Worm (Caenorhabditis elegans): ENCODE measurements around the gene rmd-1.

Gene rmd-1

DNA sequence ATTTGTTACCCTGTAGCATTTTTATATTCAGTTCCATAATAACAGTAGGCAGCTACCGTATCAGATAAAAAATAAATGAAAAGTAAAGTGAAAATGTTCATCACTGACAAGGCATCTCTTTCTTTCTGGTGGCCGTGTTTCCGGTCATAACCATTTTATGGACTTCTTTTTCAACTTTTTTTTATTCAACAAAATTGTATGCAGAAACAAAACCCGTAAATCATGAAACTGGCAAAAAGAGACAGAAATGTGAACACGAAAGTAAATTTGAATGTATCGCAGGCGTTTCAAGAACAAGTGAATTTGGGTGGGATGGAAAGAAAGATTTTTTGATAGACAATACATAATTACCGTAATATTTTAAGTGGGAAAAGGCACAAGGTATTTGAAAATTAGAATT lies 33.8 kb upstream of the rmd-1 start, which contains the start of gene clec-162:
Gene clec-162 (minus strand): TSS at position 101 of the 400 bp plus-strand sequence.
- TF ChIP-seq tra-4 (tag; optimal IDR thresholded peaks at IDR 0.05), result no peak
- TF ChIP-seq tbx-11 (GFP tag; IDR thresholded peaks at IDR 0.05), result no peak
- no peak for TF ChIP-seq sea-1 (GFP tag; conservative IDR thresholded peaks at IDR 0.05)
- TF ChIP-seq B0310.2 (tag; optimal IDR thresholded peaks at IDR 0.05), result no peak
- TF ChIP-seq flt-1 (GFP tag; IDR thresholded peaks at IDR 0.05), result no peak
- TF ChIP-seq hmbx-1 (tag; optimal IDR thresholded peaks at IDR 0.05), result no peak
- no peak for TF ChIP-seq scrt-1 (GFP tag; IDR thresholded peaks at IDR 0.05)
- no peak for TF ChIP-seq ama-1 (optimal IDR thresholded peaks at IDR 0.05)
- no peak for TF ChIP-seq ceh-13 (GFP tag; optimal IDR thresholded peaks at IDR 0.05)
- no peak for TF ChIP-seq ceh-36 (tag; optimal IDR thresholded peaks at IDR 0.05)
- TF ChIP-seq aly-1 (tag; optimal IDR thresholded peaks at IDR 0.05), result no peak

ce11 chrIII:9727439-9727838 lies 31.5 kb upstream of the rmd-1 start, which contains the start of gene C07A9.12:
Gene C07A9.12 (minus strand): TSS chrIII:9727539.
- TF ChIP-seq hmbx-1 (tag; optimal IDR thresholded peaks at IDR 0.05) (no peak), scrt-1 (GFP tag; IDR thresholded peaks at IDR 0.05) (no peak)

DNA sequence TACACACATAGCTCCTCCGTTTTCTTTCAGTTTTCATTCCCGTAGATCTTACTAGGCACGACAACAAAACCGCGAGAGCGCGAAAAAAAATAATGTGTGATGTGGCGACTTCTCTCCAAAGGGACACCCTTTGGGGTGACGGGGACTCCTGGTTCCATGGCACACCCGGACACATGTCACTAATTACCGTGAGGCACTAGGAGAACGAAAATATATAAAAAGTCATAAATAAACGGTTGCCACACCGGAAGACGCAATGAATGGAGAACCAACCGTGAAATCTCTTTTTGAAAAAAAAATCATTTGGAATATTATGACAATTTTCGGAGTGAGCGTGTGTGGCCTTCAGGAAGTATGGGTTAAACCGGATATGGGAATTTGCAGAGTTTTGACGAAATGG lies 28.5 kb upstream of the rmd-1 start:
- TF ChIP-seq flt-1 (GFP tag; IDR thresholded peaks at IDR 0.05), result no peak
- no peak for TF ChIP-seq hmg-4 (GFP tag; optimal IDR thresholded peaks at IDR 0.05)
- TF ChIP-seq pes-1 (GFP tag; IDR thresholded peaks at IDR 0.05), result no peak
- no peak for TF ChIP-seq ceh-36 (tag; optimal IDR thresholded peaks at IDR 0.05)
- no peak for TF ChIP-seq F13C5.2 (tag; optimal IDR thresholded peaks at IDR 0.05)
- no peak for TF ChIP-seq sea-1 (GFP tag; conservative IDR thresholded peaks at IDR 0.05)
- no peak for TF ChIP-seq ets-7 (tag; optimal IDR thresholded peaks at IDR 0.05)
- TF ChIP-seq hmbx-1 (tag; optimal IDR thresholded peaks at IDR 0.05), result no peak
- TF ChIP-seq tbx-37 (GFP tag; conservative IDR thresholded peaks at IDR 0.05), result no peak
- TF ChIP-seq B0310.2 (tag; optimal IDR thresholded peaks at IDR 0.05), result no peak
- TF ChIP-seq tra-4 (tag; optimal IDR thresholded peaks at IDR 0.05), result no peak

- TF ChIP-seq F13C5.2 (tag; optimal IDR thresholded peaks at IDR 0.05), result no peak
- TF ChIP-seq ceh-13 (GFP tag; optimal IDR thresholded peaks at IDR 0.05), result no peak
- TF ChIP-seq hmg-4 (GFP tag; optimal IDR thresholded peaks at IDR 0.05), result no peak
- no peak for TF ChIP-seq hmbx-1 (tag; optimal IDR thresholded peaks at IDR 0.05)
- TF ChIP-seq flt-1 (GFP tag; IDR thresholded peaks at IDR 0.05), result no peak
- no peak for TF ChIP-seq ets-7 (tag; optimal IDR thresholded peaks at IDR 0.05)
- TF ChIP-seq pes-1 (GFP tag; IDR thresholded peaks at IDR 0.05), result no peak
- no peak for TF ChIP-seq tbx-37 (GFP tag; conservative IDR thresholded peaks at IDR 0.05)
- no peak for TF ChIP-seq aly-1 (tag; optimal IDR thresholded peaks at IDR 0.05)
- no peak for TF ChIP-seq ceh-36 (tag; optimal IDR thresholded peaks at IDR 0.05)
- TF ChIP-seq tbx-11 (GFP tag; IDR thresholded peaks at IDR 0.05), result no peak
Measured at ce11 chrIII:9731313-9731912, 27.5 kb upstream of the rmd-1 start.

ce11 chrIII:9733333-9733732 lies 25.6 kb upstream of the rmd-1 start:
- TF ChIP-seq hmg-4 (GFP tag; optimal IDR thresholded peaks at IDR 0.05) (no peak), ets-7 (tag; optimal IDR thresholded peaks at IDR 0.05) (no peak), scrt-1 (GFP tag; IDR thresholded peaks at IDR 0.05) (no peak), pes-1 (GFP tag; IDR thresholded peaks at IDR 0.05) (no peak), flt-1 (GFP tag; IDR thresholded peaks at IDR 0.05) (no peak), sea-1 (GFP tag; conservative IDR thresholded peaks at IDR 0.05) (no peak), tra-4 (tag; optimal IDR thresholded peaks at IDR 0.05) (no peak), ceh-36 (tag; optimal IDR thresholded peaks at IDR 0.05) (no peak)

DNA sequence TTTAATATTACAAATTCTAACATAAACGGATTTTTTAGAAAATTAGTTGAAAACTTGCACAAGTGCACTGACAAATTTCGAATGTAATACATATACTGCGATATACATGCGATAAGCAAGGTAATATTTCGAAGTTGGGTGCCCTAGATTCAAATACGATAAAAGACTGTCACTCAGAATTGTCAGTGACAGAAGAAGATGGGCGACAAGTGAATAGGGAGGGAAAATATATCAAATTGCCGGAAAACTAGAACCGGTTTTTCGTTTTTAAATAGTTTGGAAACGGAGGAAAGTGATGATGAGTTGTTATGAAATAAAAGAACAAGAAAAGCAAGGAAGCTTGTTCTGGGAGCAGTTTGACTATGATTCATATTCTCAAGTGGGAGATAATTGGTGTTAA lies 24.9 kb upstream of the rmd-1 start:
- TF ChIP-seq tbx-37 (GFP tag; conservative IDR thresholded peaks at IDR 0.05) (no peak), flt-1 (GFP tag; IDR thresholded peaks at IDR 0.05) (no peak), ama-1 (optimal IDR thresholded peaks at IDR 0.05) (no peak), aly-1 (tag; optimal IDR thresholded peaks at IDR 0.05) (no peak), ets-7 (tag; optimal IDR thresholded peaks at IDR 0.05) (no peak), F13C5.2 (tag; optimal IDR thresholded peaks at IDR 0.05) (no peak), tra-4 (tag; optimal IDR thresholded peaks at IDR 0.05) (no peak), scrt-1 (GFP tag; IDR thresholded peaks at IDR 0.05) (no peak), hmbx-1 (tag; optimal IDR thresholded peaks at IDR 0.05) (no peak), tbx-11 (GFP tag; IDR thresholded peaks at IDR 0.05) (no peak), sea-1 (GFP tag; conservative IDR thresholded peaks at IDR 0.05) (no peak), ceh-36 (tag; optimal IDR thresholded peaks at IDR 0.05) (no peak), hnd-1 (tag; optimal IDR thresholded peaks at IDR 0.05) (no peak), B0310.2 (tag; optimal IDR thresholded peaks at IDR 0.05) (no peak), ceh-13 (GFP tag; optimal IDR thresholded peaks at IDR 0.05) (no peak), hmg-4 (GFP tag; optimal IDR thresholded peaks at IDR 0.05) (no peak)

- no peak for TF ChIP-seq tbx-11 (GFP tag; IDR thresholded peaks at IDR 0.05)
- no peak for TF ChIP-seq hmg-4 (GFP tag; optimal IDR thresholded peaks at IDR 0.05)
- no peak for TF ChIP-seq aly-1 (tag; optimal IDR thresholded peaks at IDR 0.05)
- TF ChIP-seq sea-1 (GFP tag; conservative IDR thresholded peaks at IDR 0.05), result no peak
- TF ChIP-seq flt-1 (GFP tag; IDR thresholded peaks at IDR 0.05), result no peak
- TF ChIP-seq ets-7 (tag; optimal IDR thresholded peaks at IDR 0.05), result no peak
- no peak for TF ChIP-seq ceh-13 (GFP tag; optimal IDR thresholded peaks at IDR 0.05)
- no peak for TF ChIP-seq hmbx-1 (tag; optimal IDR thresholded peaks at IDR 0.05)
- no peak for TF ChIP-seq ama-1 (optimal IDR thresholded peaks at IDR 0.05)
Measured at ce11 chrIII:9735857-9736256, 23.0 kb upstream of the rmd-1 start, which contains the start of gene dao-6. Gene dao-6 (minus strand): TSS chrIII:9736201.

- TF ChIP-seq aly-1 (tag; optimal IDR thresholded peaks at IDR 0.05), result no peak
- TF ChIP-seq hnd-1 (tag; optimal IDR thresholded peaks at IDR 0.05), result no peak
- no peak for TF ChIP-seq tbx-11 (GFP tag; IDR thresholded peaks at IDR 0.05)
- no peak for TF ChIP-seq ceh-36 (tag; optimal IDR thresholded peaks at IDR 0.05)
- TF ChIP-seq hmbx-1 (tag; optimal IDR thresholded peaks at IDR 0.05), result no peak
- no peak for TF ChIP-seq ama-1 (optimal IDR thresholded peaks at IDR 0.05)
- TF ChIP-seq B0310.2 (tag; optimal IDR thresholded peaks at IDR 0.05), result no peak
- no peak for TF ChIP-seq ceh-13 (GFP tag; optimal IDR thresholded peaks at IDR 0.05)
- no peak for TF ChIP-seq flt-1 (GFP tag; IDR thresholded peaks at IDR 0.05)
- no peak for TF ChIP-seq hmg-4 (GFP tag; optimal IDR thresholded peaks at IDR 0.05)
- no peak for TF ChIP-seq sea-1 (GFP tag; conservative IDR thresholded peaks at IDR 0.05)
- no peak for TF ChIP-seq tra-4 (tag; optimal IDR thresholded peaks at IDR 0.05)
- no peak for TF ChIP-seq ets-7 (tag; optimal IDR thresholded peaks at IDR 0.05)
- no peak for TF ChIP-seq F13C5.2 (tag; optimal IDR thresholded peaks at IDR 0.05)
- TF ChIP-seq pes-1 (GFP tag; IDR thresholded peaks at IDR 0.05), result no peak
- TF ChIP-seq tbx-37 (GFP tag; conservative IDR thresholded peaks at IDR 0.05), result no peak
- TF ChIP-seq scrt-1 (GFP tag; IDR thresholded peaks at IDR 0.05), result no peak
Measured at ce11 chrIII:9738954-9739353, 19.9 kb upstream of the rmd-1 start, which contains the start of gene hlh-4. Gene hlh-4 (minus strand): TSS chrIII:9739054.
